Fruit fly (Drosophila melanogaster): ENCODE measurements around the gene wam.

wam gene

DNA sequence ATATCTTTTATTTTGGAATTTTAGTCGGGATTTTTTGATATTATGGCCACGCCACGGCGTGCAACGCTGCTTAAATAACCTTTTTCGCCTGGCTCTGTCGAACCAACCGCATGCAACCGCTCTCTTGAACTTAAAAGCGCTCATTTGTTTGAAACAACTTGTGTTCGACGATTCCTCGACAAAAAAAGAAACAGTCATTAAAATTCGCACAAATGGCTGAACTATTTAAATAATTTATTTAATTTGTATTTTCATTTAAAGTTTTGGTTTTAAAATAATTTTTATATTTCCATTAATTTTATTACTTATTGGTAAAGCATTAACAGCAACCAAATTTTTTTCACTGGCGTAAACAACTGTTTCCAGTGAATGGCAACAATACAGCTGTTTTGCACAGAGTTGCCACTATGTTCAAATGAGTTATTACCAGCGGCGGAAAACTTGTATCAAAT lies 7.0 kb downstream of the wam start, which contains the start of the genes orb and Cdc16 (continued):
- TF ChIP-seq OdsH (GFP tag; optimal IDR thresholded peaks at IDR 0.05) = peak; percentile 83
- no peak for TF ChIP-seq dl (GFP tag; optimal IDR thresholded peaks at IDR 0.05; ENCODE audit: insufficient read depth in 1 of 2, partially characterized antibody in 2 of 2)
- no peak for TF ChIP-seq Mio (GFP tag; optimal IDR thresholded peaks at IDR 0.05)
- peak; percentile 80 for TF ChIP-seq CG9705 (GFP tag; optimal IDR thresholded peaks at IDR 0.05)
- peak; percentile 82 for TF ChIP-seq psq (GFP tag; optimal IDR thresholded peaks at IDR 0.05)
- TF ChIP-seq ey (GFP tag; optimal IDR thresholded peaks at IDR 0.05) = peak; percentile 79

DNA sequence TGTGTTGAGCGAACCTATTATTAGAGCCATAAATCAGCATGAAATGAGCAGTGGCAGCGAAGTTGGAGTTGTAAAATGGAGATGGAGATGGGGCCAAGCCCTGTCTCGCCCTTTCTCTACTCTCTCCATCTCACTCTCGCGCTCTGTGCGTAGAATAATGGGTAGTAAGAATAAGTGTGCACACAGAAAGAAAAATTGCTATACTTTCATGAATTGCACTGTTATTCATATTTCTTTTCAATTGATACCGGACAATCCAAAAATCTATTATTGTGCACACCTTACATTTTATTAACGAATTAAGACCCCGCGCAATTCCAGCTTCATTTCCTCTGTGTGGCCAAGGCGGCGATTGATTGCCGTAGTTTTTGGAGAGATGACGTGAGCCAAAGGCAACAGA lies 8.0 kb downstream of the wam start:
- TF ChIP-seq Vsx2 (GFP tag; optimal IDR thresholded peaks at IDR 0.05; ENCODE audit: partially characterized antibody) = no peak
- no peak for TF ChIP-seq Dif (GFP tag; optimal IDR thresholded peaks at IDR 0.05; ENCODE audit: partially characterized antibody)
- no peak for TF ChIP-seq Dfd (GFP tag; optimal IDR thresholded peaks at IDR 0.05)
- no peak for TF ChIP-seq tai (GFP tag; optimal IDR thresholded peaks at IDR 0.05)
- TF ChIP-seq Rel (GFP tag; optimal IDR thresholded peaks at IDR 0.05) = no peak
- TF ChIP-seq Rel (tag; optimal IDR thresholded peaks at IDR 0.05) = no peak

DNA sequence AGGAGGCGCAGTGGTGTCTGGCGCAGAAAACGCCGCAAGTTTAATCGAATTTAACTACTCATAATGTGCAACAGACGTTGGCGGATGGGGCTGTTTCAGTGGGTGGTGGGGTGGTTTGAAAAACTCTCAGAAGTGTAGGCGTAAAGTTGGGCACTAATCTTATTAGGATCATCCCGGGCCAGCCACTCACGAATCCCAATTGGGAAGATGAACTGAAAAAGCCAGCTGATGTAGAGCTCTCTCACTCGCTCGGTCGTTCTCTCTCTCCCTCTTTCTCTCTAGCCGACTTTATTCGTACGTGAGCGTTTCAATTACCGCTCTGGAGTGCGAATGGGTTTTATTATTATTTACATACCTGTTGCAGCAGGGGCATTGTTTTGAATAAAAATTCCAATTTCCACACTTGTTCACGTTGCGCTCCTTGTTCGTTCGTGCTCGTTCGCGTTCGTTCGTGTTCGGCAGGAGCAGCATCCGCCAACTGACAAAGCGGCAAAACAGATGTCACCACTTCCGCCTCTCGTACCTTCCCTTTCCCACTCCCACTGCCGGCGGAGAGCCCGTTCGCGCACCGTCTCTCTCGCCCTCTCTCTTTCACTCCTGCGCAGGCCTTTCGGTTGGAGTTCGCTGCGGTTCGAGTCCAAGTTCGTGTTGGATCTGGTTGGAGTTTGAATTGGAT lies 9.0 kb downstream of the wam start:
- TF ChIP-seq CG32264 (GFP tag; optimal IDR thresholded peaks at IDR 0.05) (no peak), Dif (GFP tag; optimal IDR thresholded peaks at IDR 0.05; ENCODE audit: partially characterized antibody) (peak; percentile 66)

DNA sequence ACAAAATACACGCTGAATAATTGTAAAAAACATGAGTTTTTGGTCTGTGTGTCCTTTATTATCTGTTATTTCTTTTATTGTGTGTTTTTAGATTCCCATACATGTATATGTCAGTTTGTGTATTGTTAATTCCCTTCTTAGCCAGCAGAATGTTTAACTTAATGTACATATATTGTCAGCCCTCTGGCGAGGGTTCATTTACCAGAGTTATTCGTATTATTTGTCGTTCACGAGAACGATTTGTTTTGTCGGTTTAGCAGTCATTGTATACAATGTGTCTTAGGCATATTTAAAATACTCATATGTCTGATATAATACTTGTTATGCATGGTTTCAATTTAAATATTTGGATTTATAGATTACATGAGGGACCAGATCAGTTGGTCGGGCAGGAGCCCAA lies 27.3 kb downstream of the wam start:
- TF ChIP-seq foxo (GFP tag; optimal IDR thresholded peaks at IDR 0.05) (no peak), CG32264 (GFP tag; optimal IDR thresholded peaks at IDR 0.05) (no peak), Mio (GFP tag; optimal IDR thresholded peaks at IDR 0.05) (no peak), CrebA (GFP tag; optimal IDR thresholded peaks at IDR 0.05; ENCODE audit: borderline replicate concordance) (no peak), dsf (GFP tag; optimal IDR thresholded peaks at IDR 0.05; ENCODE audit: borderline replicate concordance) (no peak), ey (GFP tag; optimal IDR thresholded peaks at IDR 0.05) (no peak), h (GFP tag; optimal IDR thresholded peaks at IDR 0.05) (no peak), sv (GFP tag; optimal IDR thresholded peaks at IDR 0.05) (no peak)

DNA sequence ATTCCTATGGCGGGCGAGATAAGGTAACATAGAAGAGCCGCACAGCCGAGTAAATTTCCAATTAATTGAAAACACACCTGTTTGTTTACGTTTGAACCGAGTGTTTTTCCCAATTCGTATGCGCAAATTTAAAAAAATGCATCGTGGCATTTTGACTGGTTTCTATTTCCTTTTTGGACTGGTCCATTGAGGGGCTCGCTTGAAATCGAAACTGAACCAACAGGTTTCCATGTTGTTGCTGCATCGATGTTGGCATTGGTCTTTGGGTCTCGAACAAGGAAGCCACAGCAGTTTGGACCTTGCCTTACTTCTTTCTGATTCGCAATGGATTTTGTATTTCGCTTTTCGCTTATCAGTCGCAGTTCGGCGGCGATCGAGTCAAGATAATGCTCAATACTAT lies 29.3 kb downstream of the wam start:
- TF ChIP-seq Hr83 (GFP tag; optimal IDR thresholded peaks at IDR 0.05; ENCODE audit: poor library complexity, severe bottlenecking) (no peak), Dif (GFP tag; optimal IDR thresholded peaks at IDR 0.05; ENCODE audit: partially characterized antibody) (peak; percentile 35)

DNA sequence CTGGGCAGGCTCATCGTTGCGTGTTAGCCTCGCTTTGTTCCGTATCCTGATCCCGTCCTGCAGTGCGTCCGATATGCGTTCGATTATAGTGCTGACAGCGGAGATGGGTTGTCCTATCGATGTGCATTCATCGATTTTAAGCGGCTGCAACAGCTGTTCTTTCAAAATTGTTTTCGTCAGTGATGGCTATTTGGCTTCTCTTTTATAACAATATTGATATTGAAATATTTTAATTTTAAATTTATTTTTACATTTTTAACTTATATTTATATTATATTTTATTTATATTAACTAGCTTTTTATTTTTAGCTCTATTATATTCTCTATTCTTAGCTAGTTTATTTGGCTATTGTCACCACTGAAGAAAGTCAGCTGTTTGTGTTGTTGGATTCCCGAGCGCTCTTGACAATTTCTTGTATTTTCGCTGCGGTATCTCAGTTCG lies 29.8 kb downstream of the wam start, which contains the start of the genes wda and Pex11c:
TSS of gene wda (minus strand) at position 102 of the 442 bp plus-strand sequence.
TSS of gene Pex11c (plus strand) at position 380 of the 442 bp plus-strand sequence.
- TF ChIP-seq brk (GFP tag; optimal IDR thresholded peaks at IDR 0.05) (peak; percentile 85), Mio (GFP tag; optimal IDR thresholded peaks at IDR 0.05) (no peak), lola (GFP tag; optimal IDR thresholded peaks at IDR 0.05) (no peak), Jra (GFP tag; optimal IDR thresholded peaks at IDR 0.05) (no peak), Hr83 (GFP tag; optimal IDR thresholded peaks at IDR 0.05; ENCODE audit: poor library complexity, severe bottlenecking) (peak; percentile 47), CG9705 (GFP tag; optimal IDR thresholded peaks at IDR 0.05) (no peak), Hnf4 (GFP tag; optimal IDR thresholded peaks at IDR 0.05) (peak; percentile 72), HLH106 (tag; optimal IDR thresholded peaks at IDR 0.05) (peak; percentile 91), Hr78 (GFP tag; optimal IDR thresholded peaks at IDR 0.05) (no peak), Myc (optimal IDR thresholded peaks at IDR 0.05) (peak; percentile 90), h (GFP tag; optimal IDR thresholded peaks at IDR 0.05) (peak; percentile 83), Dfd (GFP tag; optimal IDR thresholded peaks at IDR 0.05) (no peak), pan (optimal IDR thresholded peaks at IDR 0.05) (no peak), psq (GFP tag; optimal IDR thresholded peaks at IDR 0.05) (peak; percentile 86), Sp1 (GFP tag; optimal IDR thresholded peaks at IDR 0.05) (peak; percentile 81), CG32264 (GFP tag; optimal IDR thresholded peaks at IDR 0.05) (no peak), woc (GFP tag; optimal IDR thresholded peaks at IDR 0.05) (peak; percentile 54), fru (GFP tag; optimal IDR thresholded peaks at IDR 0.05) (peak; percentile 60), Rel (GFP tag; optimal IDR thresholded peaks at IDR 0.05) (peak; percentile 52), Rel (tag; optimal IDR thresholded peaks at IDR 0.05) (peak; percentile 88), dsf (GFP tag; optimal IDR thresholded peaks at IDR 0.05; ENCODE audit: borderline replicate concordance) (peak; percentile 19), ey (GFP tag; optimal IDR thresholded peaks at IDR 0.05) (peak; percentile 58), dl (GFP tag; optimal IDR thresholded peaks at IDR 0.05; ENCODE audit: insufficient read depth in 1 of 2, partially characterized antibody in 2 of 2) (no peak), tai (GFP tag; optimal IDR thresholded peaks at IDR 0.05) (no peak), br (GFP tag; optimal IDR thresholded peaks at IDR 0.05) (peak; percentile 48), CrebA (GFP tag; optimal IDR thresholded peaks at IDR 0.05; ENCODE audit: borderline replicate concordance) (no peak), Dif (GFP tag; optimal IDR thresholded peaks at IDR 0.05; ENCODE audit: partially characterized antibody) (no peak), Abd-B (GFP tag; optimal IDR thresholded peaks at IDR 0.05) (no peak), sage (GFP tag; optimal IDR thresholded peaks at IDR 0.05) (peak; percentile 27), usp (GFP tag; optimal IDR thresholded peaks at IDR 0.05) (no peak), OdsH (GFP tag; optimal IDR thresholded peaks at IDR 0.05) (peak; percentile 85), N (GFP tag; optimal IDR thresholded peaks at IDR 0.05) (no peak), GATAd (GFP tag; optimal IDR thresholded peaks at IDR 0.05) (peak; percentile 70), sv (GFP tag; optimal IDR thresholded peaks at IDR 0.05) (peak; percentile 66)
